Worm (Caenorhabditis elegans) whole organism, young adult: ENCODE results near the gene ebax-1.

Source experiments
- B0019.2 ChIP-seq: fragments of 200-800 bp; sonication (Bioruptor generic); conservative IDR thresholded peaks from 2 replicates; pipeline ENCODE4 v1.3.6; 2022; ENCODE audit warnings: missing genetic modification reagents, missing genetic modification characterization, missing compliant biosample characterization
- B0336.3 ChIP-seq: fragments of 200-800 bp; sonication (Bioruptor generic); IDR thresholded peaks from 2 replicates; pipeline ENCODE4 v1.3.6; 2022; ENCODE audit warnings: missing genetic modification characterization, missing compliant biosample characterization
- C06A6.2 ChIP-seq: fragments of 200-800 bp; sonication (Bioruptor generic); conservative IDR thresholded peaks from 2 replicates; pipeline ENCODE4 v1.3.6; 2022; ENCODE audit warnings: missing genetic modification characterization, missing compliant biosample characterization
- C17E4.6 ChIP-seq: fragments of 200-800 bp; sonication (Bioruptor generic); IDR thresholded peaks from 2 replicates; pipeline ENCODE4 v1.3.6; 2022; ENCODE audit warnings: missing genetic modification reagents, missing genetic modification characterization, missing compliant biosample characterization
- F22D6.2 ChIP-seq: sonication (generic microtip); optimal IDR thresholded peaks from 2 replicates; lab custom pipeline; 2016; ENCODE audit warnings: mild to moderate bottlenecking, missing genetic modification characterization, missing compliant biosample characterization
- F49E8.2 ChIP-seq: sonication (generic microtip); optimal IDR thresholded peaks from 3 replicates; lab custom pipeline; 2017; ENCODE audit warnings: missing genetic modification characterization, mild to moderate bottlenecking, missing compliant biosample characterization, antibody characterized with exemption, moderate library complexity; ENCODE audit not compliant: insufficient read depth
- F52B5.7 ChIP-seq: sonication (generic microtip); optimal IDR thresholded peaks from 2 replicates; lab custom pipeline; 2016; ENCODE audit warnings: mild to moderate bottlenecking, missing genetic modification characterization, missing compliant biosample characterization
- F57C9.4 ChIP-seq: sonication (generic microtip); optimal IDR thresholded peaks from 2 replicates; lab custom pipeline; 2017; ENCODE audit warnings: mild to moderate bottlenecking, missing genetic modification characterization, missing compliant biosample characterization
- K11D2.4 ChIP-seq: fragments of 200-800 bp; sonication (Bioruptor generic); IDR thresholded peaks from 2 replicates; pipeline ENCODE4 v1.3.6; 2022; ENCODE audit warnings: missing genetic modification reagents, missing genetic modification characterization, missing compliant biosample characterization
- K12H6.12 ChIP-seq: fragments of 200-800 bp; sonication (Bioruptor generic); optimal IDR thresholded peaks from 2 replicates; lab custom pipeline; 2018; ENCODE audit warnings: mild to moderate bottlenecking, missing genetic modification characterization, missing compliant biosample characterization
- Y56A3A.18 ChIP-seq: fragments of 200-800 bp; sonication (Bioruptor generic); IDR thresholded peaks from 2 replicates; pipeline ENCODE4 v1.3.6; 2022; ENCODE audit warnings: missing genetic modification reagents, missing genetic modification characterization, missing compliant biosample characterization
- akir-1 ChIP-seq: fragments of 200-800 bp; sonication (Bioruptor generic); optimal IDR thresholded peaks from 2 replicates; lab custom pipeline; 2018; ENCODE audit warnings: mild to moderate bottlenecking, missing genetic modification characterization, moderate library complexity, missing compliant biosample characterization
- atf-7 ChIP-seq: sonication (generic microtip); optimal IDR thresholded peaks from 2 replicates; lab custom pipeline; 2017; ENCODE audit warnings: mild to moderate bottlenecking, missing genetic modification characterization, missing compliant biosample characterization
- attf-5 ChIP-seq: fragments of 200-800 bp; sonication (Bioruptor generic); optimal IDR thresholded peaks from 2 replicates; lab custom pipeline; 2018; ENCODE audit warnings: mild to moderate bottlenecking, missing genetic modification characterization, missing compliant biosample characterization
- bed-1 ChIP-seq: fragments of 200-800 bp; sonication (Bioruptor generic); IDR thresholded peaks from 2 replicates; pipeline ENCODE4 v1.3.6; 2022; ENCODE audit warnings: missing genetic modification reagents, missing genetic modification characterization, missing compliant biosample characterization
- bed-2 ChIP-seq: fragments of 200-800 bp; sonication (Bioruptor generic); IDR thresholded peaks from 2 replicates; pipeline ENCODE4 v1.3.6; 2022; ENCODE audit warnings: missing genetic modification reagents, missing genetic modification characterization, missing compliant biosample characterization
- ccch-3 ChIP-seq: fragments of 200-800 bp; sonication (Bioruptor generic); optimal IDR thresholded peaks from 2 replicates; lab custom pipeline; 2018; ENCODE audit warnings: mild to moderate bottlenecking, missing genetic modification characterization, missing compliant biosample characterization
- cebp-1 ChIP-seq, 2 experiments: fragments of 200-800 bp in 1 of 2; sonication (Bioruptor generic) in 1 of 2; sonication (generic microtip) in 1 of 2; IDR thresholded peaks in 1 of 2; optimal IDR thresholded peaks in 1 of 2; 2 replicates each; pipeline versions ENCODE4 v1.3.6 to Lab custom; 2017 to 2022; ENCODE audit warnings: missing compliant biosample characterization in 2 of 2, missing genetic modification characterization in 2 of 2, mild to moderate bottlenecking in 1 of 2, missing genetic modification reagents in 1 of 2, moderate library complexity in 1 of 2
- ceh-100 ChIP-seq: fragments of 200-800 bp; sonication (Bioruptor generic); IDR thresholded peaks from 2 replicates; pipeline ENCODE4 v1.3.6; 2022; ENCODE audit warnings: missing genetic modification reagents, missing genetic modification characterization, missing compliant biosample characterization
- ceh-58 ChIP-seq: fragments of 200-800 bp; sonication (Bioruptor generic); IDR thresholded peaks from 2 replicates; pipeline ENCODE4 v1.3.6; 2022; ENCODE audit warnings: missing genetic modification characterization, missing compliant biosample characterization
- egrh-3 ChIP-seq: fragments of 200-800 bp; sonication (Bioruptor generic); IDR thresholded peaks from 2 replicates; pipeline ENCODE4 v1.3.6; 2022; ENCODE audit warnings: missing genetic modification reagents, missing genetic modification characterization, missing compliant biosample characterization
- ets-4 ChIP-seq: fragments of 200-800 bp; sonication (Bioruptor generic); optimal IDR thresholded peaks from 2 replicates; lab custom pipeline; 2018; ENCODE audit warnings: mild to moderate bottlenecking, missing genetic modification characterization, missing compliant biosample characterization
- fkh-3 ChIP-seq: sonication (generic microtip); optimal IDR thresholded peaks from 2 replicates; lab custom pipeline; 2016; ENCODE audit warnings: mild to moderate bottlenecking, missing genetic modification characterization, missing compliant biosample characterization
- hmg-1.2 ChIP-seq: fragments of 200-800 bp; sonication (Bioruptor generic); IDR thresholded peaks from 2 replicates; pipeline ENCODE4 v1.3.6; 2022; ENCODE audit warnings: missing genetic modification reagents, missing genetic modification characterization, missing compliant biosample characterization
- hmg-20 ChIP-seq: fragments of 200-800 bp; sonication (Bioruptor generic); IDR thresholded peaks from 2 replicates; pipeline ENCODE4 v1.3.6; 2022; ENCODE audit warnings: missing genetic modification reagents, missing genetic modification characterization, missing compliant biosample characterization
- lag-1 ChIP-seq: fragments of 200-800 bp; sonication (Bioruptor generic); IDR thresholded peaks from 2 replicates; pipeline ENCODE4 v1.3.6; 2022; ENCODE audit warnings: missing genetic modification reagents, missing genetic modification characterization, missing compliant biosample characterization
- lin-40 ChIP-seq: sonication (generic microtip); optimal IDR thresholded peaks from 2 replicates; lab custom pipeline; 2016; ENCODE audit warnings: missing genetic modification characterization, mild to moderate bottlenecking, missing compliant biosample characterization, missing genotype, missing genetic modification reagents
- lsy-27 ChIP-seq: sonication (generic microtip); optimal IDR thresholded peaks from 2 replicates; lab custom pipeline; 2017; ENCODE audit warnings: missing genetic modification characterization, mild to moderate bottlenecking, missing compliant biosample characterization, antibody characterized with exemption, missing genotype, borderline replicate concordance; ENCODE audit not compliant: insufficient read depth
- madf-10 ChIP-seq: sonication (generic microtip); optimal IDR thresholded peaks from 2 replicates; lab custom pipeline; 2016; ENCODE audit warnings: mild to moderate bottlenecking, missing genetic modification characterization, missing compliant biosample characterization
- mcd-1 ChIP-seq: fragments of 200-800 bp; sonication (Bioruptor generic); IDR thresholded peaks from 2 replicates; pipeline ENCODE4 v1.3.6; 2022; ENCODE audit warnings: missing genetic modification reagents, missing genetic modification characterization, missing compliant biosample characterization
- mes-4 ChIP-seq: sonication (generic microtip); optimal IDR thresholded peaks from 2 replicates; lab custom pipeline; 2016; ENCODE audit warnings: missing genotype, missing genetic modification characterization, missing compliant biosample characterization
- nhr-27 ChIP-seq: fragments of 200-800 bp; sonication (Bioruptor generic); optimal IDR thresholded peaks from 2 replicates; lab custom pipeline; 2018; ENCODE audit warnings: mild to moderate bottlenecking, missing genetic modification characterization, moderate library complexity, missing compliant biosample characterization
- nhr-80 ChIP-seq: sonication (generic microtip); optimal IDR thresholded peaks from 2 replicates; lab custom pipeline; 2016; ENCODE audit warnings: missing genetic modification characterization, missing compliant biosample characterization
- pha-4 ChIP-seq: fragments of 150-350 bp; sonication (generic microtip); optimal IDR thresholded peaks from 2 replicates; lab custom pipeline; 2014; ENCODE audit warnings: missing biosample characterization, missing genetic modification reagents, missing genetic modification characterization
- rcor-1 ChIP-seq: fragments of 200-800 bp; sonication (Bioruptor generic); IDR thresholded peaks from 2 replicates; pipeline ENCODE4 v1.3.6; 2022; ENCODE audit warnings: missing genetic modification reagents, missing genetic modification characterization, missing compliant biosample characterization
- rec-8 ChIP-seq, 2 experiments: sonication (generic microtip); optimal IDR thresholded peaks; 2 replicates each; lab custom pipeline; 2016; ENCODE audit warnings: mild to moderate bottlenecking in 2 of 2, missing genetic modification characterization in 2 of 2, missing genetic modification reagents in 2 of 2, missing genotype in 2 of 2, missing biosample characterization in 1 of 2, missing compliant biosample characterization in 1 of 2, moderate library complexity in 1 of 2
- repo-1 ChIP-seq: sonication (generic microtip); optimal IDR thresholded peaks from 2 replicates; lab custom pipeline; 2017; ENCODE audit warnings: mild to moderate bottlenecking, missing genetic modification characterization, missing compliant biosample characterization
- rpc-1 ChIP-seq, 2 experiments: fragments of 150-350 bp in 1 of 2; sonication (generic microtip) in 1 of 2; optimal IDR thresholded peaks; 2 replicates each; lab custom pipeline; 2014 to 2018; ENCODE audit warnings: missing biosample characterization in 1 of 2, missing genetic modification characterization in 1 of 2, missing genetic modification reagents in 1 of 2, missing genotype in 1 of 2
- unc-130 ChIP-seq: sonication (generic microtip); optimal IDR thresholded peaks from 2 replicates; lab custom pipeline; 2016; ENCODE audit warnings: missing genetic modification reagents, missing genetic modification characterization, missing compliant biosample characterization
- unc-62 ChIP-seq: fragments of 150-350 bp; optimal IDR thresholded peaks from 2 replicates; lab custom pipeline; 2014; ENCODE audit warnings: missing biosample characterization, missing genetic modification reagents, missing genetic modification characterization
- xnd-1 ChIP-seq: sonication (generic microtip); optimal IDR thresholded peaks from 2 replicates; lab custom pipeline; 2016; ENCODE audit warnings: missing genotype, missing genetic modification reagents, missing genetic modification characterization, missing compliant biosample characterization
- zfh-2 ChIP-seq: fragments of 200-800 bp; sonication (Bioruptor generic); conservative IDR thresholded peaks from 2 replicates; pipeline ENCODE4 v1.3.6; 2022; ENCODE audit warnings: missing genetic modification reagents, missing genetic modification characterization, missing compliant biosample characterization
- zim-3 ChIP-seq: sonication (generic microtip); optimal IDR thresholded peaks from 2 replicates; lab custom pipeline; 2017; ENCODE audit warnings: mild to moderate bottlenecking, missing genetic modification characterization, moderate library complexity, missing compliant biosample characterization
- ztf-18 ChIP-seq: sonication (generic microtip); optimal IDR thresholded peaks from 2 replicates; lab custom pipeline; 2016; ENCODE audit warnings: missing genotype, mild to moderate bottlenecking, missing genetic modification characterization, missing compliant biosample characterization
- ztf-22 ChIP-seq: fragments of 200-800 bp; sonication (Bioruptor generic); optimal IDR thresholded peaks from 2 replicates; lab custom pipeline; 2018; ENCODE audit warnings: mild to moderate bottlenecking, missing genetic modification characterization, moderate library complexity, missing compliant biosample characterization
- ztf-25 ChIP-seq: fragments of 200-800 bp; sonication (Bioruptor generic); IDR thresholded peaks from 2 replicates; pipeline ENCODE4 v1.3.6; 2022; ENCODE audit warnings: missing genetic modification reagents, missing genetic modification characterization, missing compliant biosample characterization
- ztf-6 ChIP-seq: fragments of 200-800 bp; sonication (Bioruptor generic); IDR thresholded peaks from 2 replicates; pipeline ENCODE4 v1.3.6; 2022; ENCODE audit warnings: missing genetic modification reagents, missing genetic modification characterization, missing compliant biosample characterization

ebax-1 gene

ce11 chrIV:10330962-10331361 is 44.2 kb downstream of the ebax-1 start (continued):
- TF ChIP-seq lsy-27 = no peak
- TF ChIP-seq bed-2 (GFP tag; lab: Robert Waterston, UW) = no peak
- TF ChIP-seq lag-1 (GFP tag; lab: Robert Waterston, UW) = no peak
- peak; percentile 15 for TF ChIP-seq ztf-22
- TF ChIP-seq C17E4.6 = no peak
- no peak for TF ChIP-seq hmg-20 (GFP tag; lab: Robert Waterston, UW)
- TF ChIP-seq nhr-27 (tag; lab: Kevin White, UChicago) = no peak
- TF ChIP-seq hmg-1.2 (GFP tag; lab: Robert Waterston, UW) = no peak
- no peak for TF ChIP-seq ceh-58
- TF ChIP-seq C06A6.2 (GFP tag; lab: Robert Waterston, UW) = no peak
- TF ChIP-seq bed-1 (GFP tag; lab: Robert Waterston, UW) = no peak
- TF ChIP-seq rpc-1 (optimal IDR thresholded peaks at IDR 0.05; lab: Kevin White, UChicago) = no peak
- TF ChIP-seq rpc-1 (tag; optimal IDR thresholded peaks at IDR 0.05; lab: Kevin White, UChicago) = no peak
- no peak for TF ChIP-seq ztf-6 (GFP tag; lab: Robert Waterston, UW)
- TF ChIP-seq K12H6.12 (tag; lab: Kevin White, UChicago) = peak; percentile 5
- TF ChIP-seq zim-3 = no peak
- no peak for TF ChIP-seq ccch-3
- no peak for TF ChIP-seq ztf-18
- TF ChIP-seq lin-40 (tag; lab: Kevin White, UChicago) = peak; percentile 12
- peak; percentile 42 for TF ChIP-seq atf-7
- peak; percentile 28; the same call in 1 of the 2 replicates for TF ChIP-seq B0336.3 (GFP tag; lab: Robert Waterston, UW)
- no peak for TF ChIP-seq ceh-100 (GFP tag; lab: Robert Waterston, UW)
- peak; percentile 95 for TF ChIP-seq zfh-2 (GFP tag; lab: Robert Waterston, UW)
- TF ChIP-seq ztf-25 (GFP tag; lab: Robert Waterston, UW) = no peak
- no peak for TF ChIP-seq cebp-1 (GFP tag; IDR thresholded peaks at IDR 0.05; lab: Robert Waterston, UW)
- peak; percentile 57 for TF ChIP-seq cebp-1 (tag; optimal IDR thresholded peaks at IDR 0.05; lab: Kevin White, UChicago)
- TF ChIP-seq egrh-3 (GFP tag; lab: Robert Waterston, UW) = peak; percentile 64; the same call in 1 of the 2 replicates
- no peak for TF ChIP-seq ets-4 (GFP tag; lab: Kevin White, UChicago)

DNA sequence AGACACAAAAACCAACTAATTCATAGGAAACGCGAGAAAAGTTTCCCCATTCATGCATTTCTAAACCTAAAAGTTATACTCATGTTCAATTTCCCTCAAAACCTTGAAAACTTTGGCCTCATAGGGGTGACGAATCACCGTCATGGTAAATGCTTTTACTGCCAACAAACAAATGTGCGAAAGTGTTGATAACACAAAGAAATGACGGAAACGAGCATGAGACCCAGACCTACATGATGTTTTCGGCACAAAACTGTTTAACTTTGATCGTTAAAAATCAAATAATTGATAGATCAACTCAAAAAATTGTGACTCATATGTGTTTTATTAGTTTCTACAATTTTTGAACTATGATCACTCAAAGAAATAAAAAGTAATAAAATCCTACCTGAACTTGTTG is 45.1 kb downstream of the ebax-1 start:
- TF ChIP-seq K11D2.4 = 0 out of 2 replicates have a peak, but pooled peaks have one; percentile 28
- TF ChIP-seq unc-62 (GFP tag; lab: Kevin White, UChicago) = peak; percentile 50
- TF ChIP-seq F49E8.2 (tag; lab: Kevin White, UChicago) = no peak
- TF ChIP-seq nhr-80 (tag; lab: Kevin White, UChicago) = peak; percentile 72
- no peak for TF ChIP-seq F52B5.7 (tag; lab: Kevin White, UChicago)
- TF ChIP-seq rec-8 (tag; optimal IDR thresholded peaks at IDR 0.05; lab: Kevin White, UChicago) = no peak
- no peak for TF ChIP-seq madf-10 (tag; lab: Kevin White, UChicago)
- TF ChIP-seq atf-7 = peak; percentile 52
- no peak for TF ChIP-seq cebp-1 (GFP tag; IDR thresholded peaks at IDR 0.05; lab: Robert Waterston, UW)
- peak; percentile 38 for TF ChIP-seq cebp-1 (tag; optimal IDR thresholded peaks at IDR 0.05; lab: Kevin White, UChicago)
- TF ChIP-seq attf-5 = peak; percentile 21

DNA sequence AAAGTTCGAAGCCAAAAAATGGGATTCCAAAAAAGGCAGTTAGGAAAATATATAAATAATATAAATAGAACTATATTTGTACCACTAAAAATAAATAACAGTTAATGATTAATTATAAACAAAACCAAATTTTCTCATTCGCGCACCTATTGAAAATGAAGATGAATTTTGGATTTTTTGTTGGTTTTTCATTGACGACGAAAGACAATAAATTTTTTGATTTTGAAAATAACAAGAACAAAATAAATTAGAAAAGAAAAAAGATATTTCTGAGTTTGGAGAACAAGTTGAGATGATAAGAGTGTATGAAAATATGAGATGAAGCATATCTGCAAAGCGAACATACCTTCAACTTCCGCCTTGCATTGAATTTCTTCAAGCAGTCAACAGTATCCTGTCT is 50.5 kb downstream of the ebax-1 start:
- no peak for TF ChIP-seq unc-130 (GFP tag; lab: Kevin White, UChicago)
- no peak for TF ChIP-seq mes-4
- no peak for TF ChIP-seq pha-4 (tag; lab: Kevin White, UChicago)
- no peak for TF ChIP-seq akir-1 (GFP tag; lab: Kevin White, UChicago)
- no peak for TF ChIP-seq ceh-100 (GFP tag; lab: Robert Waterston, UW)
- TF ChIP-seq mcd-1 (GFP tag; lab: Robert Waterston, UW) = no peak
- no peak for TF ChIP-seq fkh-3
- TF ChIP-seq F57C9.4 (tag; lab: Kevin White, UChicago) = no peak
- TF ChIP-seq B0019.2 (GFP tag; lab: Robert Waterston, UW) = no peak
- TF ChIP-seq rcor-1 (GFP tag; lab: Robert Waterston, UW) = no peak
- TF ChIP-seq K11D2.4 = no peak
- TF ChIP-seq xnd-1 (tag; lab: Kevin White, UChicago) = no peak
- no peak for TF ChIP-seq repo-1 (tag; lab: Kevin White, UChicago)
- TF ChIP-seq Y56A3A.18 (GFP tag; lab: Robert Waterston, UW) = no peak
- no peak for TF ChIP-seq F22D6.2 (tag; lab: Kevin White, UChicago)
- TF ChIP-seq, all 124 proteins: peak for 0
